Worm (Caenorhabditis elegans) whole organism, midembryonic: ENCODE data around the gene C16D9.6.

ENCODE experiments used
- T22C8.4 ChIP-seq: fragments of 200-800 bp; sonication (Bioruptor generic); IDR thresholded peaks from 2 replicates; pipeline ENCODE4 v1.3.6; 2022; ENCODE audit warnings: missing genetic modification characterization, missing compliant biosample characterization
- cog-1 ChIP-seq: sonication (generic microtip); optimal IDR thresholded peaks from 2 replicates; lab custom pipeline; 2016; ENCODE audit warnings: missing genetic modification characterization, missing compliant biosample characterization
- flt-1 ChIP-seq: fragments of 200-800 bp; sonication (Bioruptor generic); IDR thresholded peaks from 2 replicates; pipeline ENCODE4 v1.3.6; 2022; ENCODE audit warnings: missing genetic modification characterization, missing compliant biosample characterization
- klf-2 ChIP-seq: fragments of 200-800 bp; sonication (Bioruptor generic); conservative IDR thresholded peaks from 2 replicates; pipeline ENCODE4 v1.3.6; 2022; ENCODE audit warnings: missing genetic modification reagents, missing genetic modification characterization, missing compliant biosample characterization
- med-1 ChIP-seq: sonication (generic microtip); optimal IDR thresholded peaks from 2 replicates; lab custom pipeline; 2017; ENCODE audit warnings: missing genetic modification characterization, mild to moderate bottlenecking, missing compliant biosample characterization, antibody characterized with exemption, missing genetic modification reagents; ENCODE audit not compliant: insufficient read depth
- ref-1 ChIP-seq: fragments of 200-800 bp; sonication (Bioruptor generic); conservative IDR thresholded peaks from 2 replicates; pipeline ENCODE4 v1.3.6; 2022; ENCODE audit warnings: missing genetic modification reagents, missing genetic modification characterization, missing compliant biosample characterization
- tab-1 ChIP-seq: fragments of 200-800 bp; sonication (Bioruptor generic); IDR thresholded peaks from 2 replicates; pipeline ENCODE4 v1.3.6; 2022; ENCODE audit warnings: missing genetic modification characterization, missing compliant biosample characterization
- ztf-29 ChIP-seq: fragments of 200-800 bp; sonication (Bioruptor generic); IDR thresholded peaks from 2 replicates; pipeline ENCODE4 v1.3.6; 2022; ENCODE audit warnings: missing genetic modification reagents, missing genetic modification characterization, missing compliant biosample characterization

DNA sequence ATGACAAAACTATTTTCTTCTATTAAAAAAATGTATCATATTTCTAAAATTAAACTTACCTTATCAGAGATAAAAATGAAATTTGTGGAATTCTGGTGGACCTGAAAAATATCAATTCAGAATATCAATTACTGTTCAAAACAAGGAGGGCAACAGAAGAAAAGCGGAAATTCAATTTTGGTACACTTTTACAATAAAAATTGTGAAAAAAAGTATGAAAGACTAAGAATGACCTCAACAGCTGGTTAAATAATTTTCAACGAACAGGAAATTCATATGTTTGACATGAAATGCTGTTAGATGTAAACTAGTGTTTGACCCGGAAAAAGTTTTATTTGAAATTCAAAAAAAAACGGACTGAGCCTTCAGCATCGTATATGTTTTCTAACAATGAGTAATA lies 36.2 kb downstream of the C16D9.6 start, which contains the start of gene K07C11.7:
- TF ChIP-seq T22C8.4 (GFP tag; lab: Robert Waterston, UW) (no peak), flt-1 (GFP tag; lab: Robert Waterston, UW) (no peak), ztf-29 (GFP tag; lab: Robert Waterston, UW) (no peak), ref-1 (GFP tag; lab: Robert Waterston, UW) (no peak), tab-1 (GFP tag; lab: Robert Waterston, UW) (no peak), med-1 (GFP tag; lab: Kevin White, UChicago) (no peak), cog-1 (tag; lab: Kevin White, UChicago) (no peak), klf-2 (GFP tag; lab: Robert Waterston, UW) (no peak)
